Worm (Caenorhabditis elegans) whole organism, L3 larva: ENCODE data around the gene K11D9.3.
"Not testable (repeated sequence)": the region's sequence is repeated elsewhere in the genome, so short reads cannot be mapped to it uniquely, and the experiment has no call there.

Experiments used
- ZK546.5 ChIP-seq: sonication (generic microtip); optimal IDR thresholded peaks from 2 replicates; lab custom pipeline; 2017; ENCODE audit warnings: missing biosample characterization, missing genetic modification characterization
- nhr-28 ChIP-seq: fragments of 150-350 bp; optimal IDR thresholded peaks from 2 replicates; lab custom pipeline; 2014; ENCODE audit warnings: missing biosample characterization, missing genetic modification characterization
- nhr-77 ChIP-seq: fragments of 150-350 bp; optimal IDR thresholded peaks from 2 replicates; lab custom pipeline; 2014; ENCODE audit warnings: missing biosample characterization, missing genetic modification characterization
- pqm-1 ChIP-seq: fragments of 150-350 bp; optimal IDR thresholded peaks from 2 replicates; lab custom pipeline; 2017; ENCODE audit warnings: missing biosample characterization, missing genetic modification characterization, inconsistent platforms
- snpc-4 ChIP-seq: fragments of 150-350 bp; optimal IDR thresholded peaks from 2 replicates; lab custom pipeline; 2014; ENCODE audit warnings: missing biosample characterization, missing genetic modification characterization
- unc-62 ChIP-seq: fragments of 150-350 bp; sonication (generic microtip); optimal IDR thresholded peaks from 4 replicates; lab custom pipeline; 2014; ENCODE audit warnings: missing biosample characterization, missing genetic modification reagents, missing genetic modification characterization
- ztf-11 ChIP-seq: fragments of 150-350 bp; optimal IDR thresholded peaks from 2 replicates; lab custom pipeline; 2014; ENCODE audit warnings: missing biosample characterization, missing genetic modification characterization

- not testable (repeated sequence) for TF ChIP-seq ztf-11 (tag; lab: Kevin White, UChicago); nhr-77; ZK546.5; pqm-1 (tag; lab: Kevin White, UChicago); snpc-4; nhr-28 (tag; lab: Kevin White, UChicago); unc-62 (GFP tag; lab: Kevin White, UChicago)
Measured at ce11 chrIII:10750043-10750442, 52.0 kb downstream of the K11D9.3 start, which contains the start of gene enu-3.6.
